Worm (Caenorhabditis elegans): ENCODE measurements around the gene sel-12.

- TF ChIP-seq ama-1 (optimal IDR thresholded peaks at IDR 0.05) (no peak), F13C5.2 (tag; optimal IDR thresholded peaks at IDR 0.05) (no peak), tbx-11 (GFP tag; IDR thresholded peaks at IDR 0.05) (no peak), flt-1 (GFP tag; IDR thresholded peaks at IDR 0.05) (no peak), hnd-1 (tag; optimal IDR thresholded peaks at IDR 0.05) (no peak), B0310.2 (tag; optimal IDR thresholded peaks at IDR 0.05) (no peak), hmg-4 (GFP tag; optimal IDR thresholded peaks at IDR 0.05) (no peak), scrt-1 (GFP tag; IDR thresholded peaks at IDR 0.05) (no peak), hmbx-1 (tag; optimal IDR thresholded peaks at IDR 0.05) (no peak)
Measured at ce11 chrX:960139-960538, 44.5 kb downstream of the sel-12 start.
